Worm (Caenorhabditis elegans): ENCODE data around the gene C17G10.6.
"Not testable (repeated sequence)": the region's sequence is repeated elsewhere in the genome, so short reads cannot be mapped to it uniquely, and the experiment has no call there.

DNA sequence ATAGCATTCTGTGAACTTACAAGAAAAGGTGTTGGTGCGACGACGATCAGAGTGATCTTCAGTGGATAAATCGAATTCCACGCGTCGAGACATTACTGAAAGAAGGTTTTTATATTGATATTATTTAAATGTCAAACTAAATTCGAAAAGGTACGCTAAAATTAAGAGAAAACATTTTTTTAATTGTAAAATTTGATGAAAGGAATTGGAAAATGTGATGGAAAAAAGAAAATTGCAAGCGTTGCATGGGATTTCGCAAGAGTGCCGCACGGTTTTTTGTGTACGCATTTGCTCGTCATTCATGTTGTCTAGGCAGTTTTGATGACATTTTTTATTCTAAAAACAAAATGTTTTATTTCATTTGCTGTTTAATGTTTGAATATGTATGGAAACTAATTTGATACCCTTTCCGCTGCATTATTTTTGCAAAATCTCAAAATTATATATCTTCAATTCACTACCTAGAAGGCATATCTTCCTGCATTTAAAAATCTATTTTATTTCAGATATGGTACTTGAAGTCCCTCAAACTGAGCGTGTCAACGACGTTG lies 27.8 kb upstream of the C17G10.6 start, which contains the start of the genes F59E12.6 and npl-4.1:
- not testable (repeated sequence) for TF ChIP-seq ets-7 (tag; optimal IDR thresholded peaks at IDR 0.05); ama-1 (optimal IDR thresholded peaks at IDR 0.05); ceh-36 (tag; optimal IDR thresholded peaks at IDR 0.05); hmbx-1 (tag; optimal IDR thresholded peaks at IDR 0.05); flt-1 (GFP tag; IDR thresholded peaks at IDR 0.05); hnd-1 (tag; optimal IDR thresholded peaks at IDR 0.05); scrt-1 (GFP tag; IDR thresholded peaks at IDR 0.05)
